Worm (Caenorhabditis elegans): ENCODE data around the gene C27C12.4.

DNA sequence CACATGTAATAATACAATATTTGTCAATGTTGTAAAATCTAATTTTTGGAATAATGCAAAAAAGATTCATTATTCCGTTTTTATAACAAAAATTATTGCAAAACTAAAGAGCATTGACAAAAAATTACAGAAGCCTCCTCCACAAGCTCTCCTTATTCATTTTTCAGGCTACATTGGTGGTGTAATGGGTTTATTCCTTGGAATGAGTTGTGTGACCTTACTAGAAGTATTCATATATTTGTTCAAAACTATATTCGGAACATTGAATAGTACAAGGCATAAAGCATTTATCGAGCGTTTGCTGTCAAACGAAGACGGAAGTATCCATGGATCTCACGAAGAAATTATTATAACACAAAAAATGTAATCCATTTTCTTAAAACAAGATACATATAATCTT is 2.0 kb upstream of the C27C12.4 start:
- TF ChIP-seq nhr-6 (tag; optimal IDR thresholded peaks at IDR 0.05) (no peak), nhr-12 (tag; optimal IDR thresholded peaks at IDR 0.05) (no peak), unc-62 (GFP tag; optimal IDR thresholded peaks at IDR 0.05) (no peak), blmp-1 (tag; optimal IDR thresholded peaks at IDR 0.05; ENCODE audit: insufficient read depth) (no peak), elt-1 (tag; optimal IDR thresholded peaks at IDR 0.05) (no peak), elt-3 (tag; optimal IDR thresholded peaks at IDR 0.05) (no peak), nhr-10 (tag; optimal IDR thresholded peaks at IDR 0.05) (no peak)

Measured in whole organism, L2 larva.